Fruit fly (Drosophila melanogaster) whole organism, wandering third instar larva: ENCODE measurements around the gene rec.

Experiments used
- Abd-B ChIP-seq: fragments of >200 bp; optimal IDR thresholded peaks from 2 replicates; lab custom pipeline; 2017; ENCODE audit warnings: missing biosample characterization, missing genetic modification characterization
- CG9705 ChIP-seq: fragments of 200-800 bp; sonication (Bioruptor generic); optimal IDR thresholded peaks from 2 replicates; lab custom pipeline; 2018; ENCODE audit warnings: missing biosample characterization, mild to moderate bottlenecking, missing genetic modification characterization
- CrebA ChIP-seq: fragments of 200-800 bp; sonication (Bioruptor generic); optimal IDR thresholded peaks from 2 replicates; lab custom pipeline; 2016; ENCODE audit warnings: missing biosample characterization, mild to moderate bottlenecking, missing genetic modification characterization, borderline replicate concordance
- Dfd ChIP-seq: fragments of >200 bp; optimal IDR thresholded peaks from 2 replicates; lab custom pipeline; 2017; ENCODE audit warnings: missing biosample characterization, missing genetic modification characterization
- N ChIP-seq: fragments of >200 bp; optimal IDR thresholded peaks from 2 replicates; lab custom pipeline; 2018; ENCODE audit warnings: missing biosample characterization, missing external identifiers, missing genetic modification characterization
- Sp1 ChIP-seq: fragments of 200-800 bp; sonication (Bioruptor generic); optimal IDR thresholded peaks from 3 replicates; lab custom pipeline; 2019; ENCODE audit warnings: missing biosample characterization, mild to moderate bottlenecking, missing genetic modification characterization, moderate library complexity
- h ChIP-seq: fragments of 200-800 bp; sonication (Bioruptor generic); optimal IDR thresholded peaks from 3 replicates; lab custom pipeline; 2016; ENCODE audit warnings: missing biosample characterization, mild to moderate bottlenecking, missing genetic modification characterization
- lola ChIP-seq: fragments of >200 bp; optimal IDR thresholded peaks from 2 replicates; lab custom pipeline; 2017; ENCODE audit warnings: missing biosample characterization, missing genetic modification characterization
- psq ChIP-seq: fragments of 200-800 bp; sonication (Bioruptor generic); optimal IDR thresholded peaks from 3 replicates; lab custom pipeline; 2017; ENCODE audit warnings: missing biosample characterization, mild to moderate bottlenecking, missing genetic modification characterization, moderate library complexity
- sage ChIP-seq: fragments of 200-800 bp; sonication (Bioruptor generic); optimal IDR thresholded peaks from 2 replicates; lab custom pipeline; 2016; ENCODE audit warnings: missing biosample characterization, mild to moderate bottlenecking, missing genetic modification characterization
- usp ChIP-seq: fragments of >200 bp; optimal IDR thresholded peaks from 2 replicates; lab custom pipeline; 2017; ENCODE audit warnings: missing biosample characterization, missing genetic modification characterization
- woc ChIP-seq: sonication (Bioruptor generic); optimal IDR thresholded peaks from 2 replicates; lab custom pipeline; 2016; ENCODE audit warnings: missing biosample characterization, mild to moderate bottlenecking, missing genetic modification characterization

- TF ChIP-seq Abd-B (GFP tag; lab: Kevin White, UChicago) (no peak), sage (GFP tag; lab: Kevin White, UChicago) (no peak), psq (peak; percentile 25), CG9705 (GFP tag; lab: Kevin White, UChicago) (peak; percentile 15), Sp1 (GFP tag; lab: Kevin White, UChicago) (peak; percentile 54), woc (GFP tag; lab: Kevin White, UChicago) (no peak), Dfd (GFP tag; lab: Kevin White, UChicago) (no peak), N (GFP tag; lab: Kevin White, UChicago) (no peak), usp (no peak), lola (GFP tag; lab: Kevin White, UChicago) (no peak), h (GFP tag; lab: Kevin White, UChicago) (peak; percentile 66), CrebA (GFP tag; lab: Kevin White, UChicago) (no peak)
Measured at dm6 chr3R:15793372-15793802, 39.0 kb downstream of the rec start, which contains the start of gene nsl1.
